Fruit fly (Drosophila melanogaster): ENCODE results near the gene Galk.

The Galk gene

DNA sequence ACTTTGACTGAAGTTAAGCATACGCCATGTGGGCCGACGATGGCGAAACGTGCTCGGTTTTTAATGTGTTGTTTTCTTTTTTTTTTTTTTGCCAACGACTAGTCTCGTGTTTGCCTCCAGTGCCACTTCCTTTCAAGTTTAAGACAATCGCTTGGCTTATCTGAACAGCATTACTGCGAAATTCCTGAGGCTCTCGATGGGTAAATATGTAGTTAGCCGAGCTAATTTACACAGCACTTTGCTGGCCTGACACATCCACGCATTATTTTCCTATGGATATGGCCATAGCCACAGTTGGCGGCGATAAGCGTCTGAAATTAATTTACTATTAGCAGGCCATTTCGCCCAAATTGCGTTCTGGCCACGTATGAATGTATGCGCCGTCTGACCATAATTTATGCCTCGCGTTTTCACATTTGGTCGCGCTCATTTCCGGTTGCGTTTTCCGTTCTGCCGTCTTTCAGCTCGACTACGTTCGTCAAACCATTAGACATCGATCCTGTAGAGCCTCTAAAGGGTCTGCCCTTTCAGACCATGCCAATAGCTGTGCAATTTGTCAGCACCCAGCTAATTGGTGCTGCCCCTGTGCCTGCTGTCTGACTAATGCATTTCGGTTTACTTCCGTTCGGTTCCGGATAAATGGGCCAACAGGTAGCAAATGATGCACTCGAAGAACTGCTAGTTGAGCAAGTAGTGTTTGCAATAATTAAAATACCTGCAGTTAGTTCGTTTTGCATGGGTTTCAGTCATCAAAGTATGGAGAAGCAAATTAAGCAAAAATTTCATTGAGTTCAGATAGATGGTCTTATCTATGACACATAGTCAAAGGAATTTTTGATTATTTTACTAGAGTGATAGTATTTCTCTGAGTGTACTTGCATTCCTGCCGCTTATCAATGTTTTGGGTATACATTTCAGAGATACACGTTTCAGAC lies 34.8 kb upstream of the Galk start:
- TF ChIP-seq usp (GFP tag; optimal IDR thresholded peaks at IDR 0.05), result no peak
- no peak for TF ChIP-seq pan (optimal IDR thresholded peaks at IDR 0.05)
- no peak for TF ChIP-seq psq (optimal IDR thresholded peaks at IDR 0.05)
- no peak for TF ChIP-seq Dll (optimal IDR thresholded peaks at IDR 0.05)
- no peak for TF ChIP-seq CG8478 (optimal IDR thresholded peaks at IDR 0.05)
- no peak for TF ChIP-seq EcR (GFP tag; optimal IDR thresholded peaks at IDR 0.05)

DNA sequence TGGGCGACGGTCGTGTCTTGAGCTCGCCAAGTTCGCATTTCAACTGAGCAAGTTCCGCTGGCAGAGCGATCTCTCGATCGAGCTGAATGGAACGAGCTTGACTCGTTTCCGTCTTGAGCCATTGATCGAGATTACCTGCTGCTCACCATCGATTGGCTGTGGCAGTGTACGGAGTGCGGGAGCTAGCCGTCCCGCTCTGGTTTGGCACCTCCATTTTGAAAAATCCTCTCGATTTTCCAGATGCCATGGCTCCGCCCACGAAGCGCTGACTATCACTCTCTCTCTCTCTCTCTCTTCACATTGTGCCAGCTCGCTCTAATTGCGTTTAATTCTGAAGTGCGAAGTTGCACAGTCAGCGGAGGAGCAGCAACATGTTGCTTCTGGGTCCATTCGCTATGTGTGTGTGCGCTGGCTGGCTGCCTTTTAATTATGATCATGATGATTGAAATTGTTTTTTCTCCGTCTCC lies 33.3 kb upstream of the Galk start, which contains the start of gene Doc2:
Doc2 (minus strand) TSS at position 51 of the 467 bp plus-strand sequence.
- no peak for TF ChIP-seq pan (optimal IDR thresholded peaks at IDR 0.05)
- no peak for TF ChIP-seq usp (GFP tag; optimal IDR thresholded peaks at IDR 0.05)
- TF ChIP-seq CG8478 (optimal IDR thresholded peaks at IDR 0.05), result peak; percentile 30
- no peak for TF ChIP-seq psq (optimal IDR thresholded peaks at IDR 0.05)
- TF ChIP-seq Dll (optimal IDR thresholded peaks at IDR 0.05), result peak; percentile 24

dm6 chr3L:9017414-9017813 lies 31.5 kb upstream of the Galk start:
- TF ChIP-seq psq (optimal IDR thresholded peaks at IDR 0.05) (no peak), EcR (GFP tag; optimal IDR thresholded peaks at IDR 0.05) (no peak), Dll (optimal IDR thresholded peaks at IDR 0.05) (no peak), CG8478 (optimal IDR thresholded peaks at IDR 0.05) (no peak), usp (GFP tag; optimal IDR thresholded peaks at IDR 0.05) (no peak), pan (optimal IDR thresholded peaks at IDR 0.05) (no peak)

DNA sequence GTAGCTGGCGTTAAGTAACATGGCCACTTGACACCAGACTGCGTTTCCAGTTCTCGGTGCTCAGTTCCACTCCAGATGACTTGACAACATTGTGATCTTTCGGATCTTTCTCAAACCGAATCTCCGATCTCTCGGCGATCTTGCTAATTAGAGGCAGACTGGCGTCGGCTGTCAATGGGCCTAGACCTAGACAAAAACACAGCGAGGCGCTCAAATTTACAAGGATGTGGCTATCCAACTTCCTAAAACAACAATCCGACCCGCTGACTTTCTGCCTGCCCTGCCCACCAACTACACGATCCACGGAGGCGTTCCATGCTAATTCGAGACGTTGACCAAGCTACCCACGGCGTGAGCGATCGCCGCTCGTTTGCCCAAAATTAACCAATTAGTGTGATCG lies 27.9 kb upstream of the Galk start:
- TF ChIP-seq Dll (optimal IDR thresholded peaks at IDR 0.05) (no peak), CG8478 (optimal IDR thresholded peaks at IDR 0.05) (no peak), usp (GFP tag; optimal IDR thresholded peaks at IDR 0.05) (no peak), psq (optimal IDR thresholded peaks at IDR 0.05) (no peak), pan (optimal IDR thresholded peaks at IDR 0.05) (no peak), EcR (GFP tag; optimal IDR thresholded peaks at IDR 0.05) (no peak)

- TF ChIP-seq EcR (GFP tag; optimal IDR thresholded peaks at IDR 0.05) (no peak), usp (GFP tag; optimal IDR thresholded peaks at IDR 0.05) (no peak), psq (optimal IDR thresholded peaks at IDR 0.05) (no peak), pan (optimal IDR thresholded peaks at IDR 0.05) (no peak), Dll (optimal IDR thresholded peaks at IDR 0.05) (no peak), CG8478 (optimal IDR thresholded peaks at IDR 0.05) (no peak)
These were observed 25.8 kb upstream of the Galk start for dm6 chr3L:9011485-9012389.

DNA sequence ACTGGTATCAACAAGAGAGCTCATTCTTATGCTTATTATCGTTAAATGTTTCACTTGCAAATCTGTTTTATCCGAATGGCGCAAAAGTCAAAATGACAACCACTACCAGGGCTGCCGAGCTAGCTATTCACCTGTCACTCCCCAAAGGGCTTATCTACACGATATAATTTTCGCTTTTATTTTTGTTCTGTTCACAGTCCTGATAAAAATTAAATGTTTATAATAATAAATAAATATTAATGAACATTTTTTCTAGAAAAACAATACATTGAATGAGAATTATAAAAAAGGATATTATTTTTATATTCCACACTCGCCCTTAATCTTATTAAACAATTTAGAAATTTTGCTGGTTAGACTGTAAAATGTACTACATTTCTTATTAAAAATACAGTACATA lies 23.8 kb upstream of the Galk start, which contains the start of gene CG5194:
CG5194 (minus strand) TSS at position 101 of the 400 bp plus-strand sequence.
- no peak for TF ChIP-seq Dll (optimal IDR thresholded peaks at IDR 0.05)
- no peak for TF ChIP-seq usp (GFP tag; optimal IDR thresholded peaks at IDR 0.05)
- TF ChIP-seq psq (optimal IDR thresholded peaks at IDR 0.05), result no peak
- no peak for TF ChIP-seq EcR (GFP tag; optimal IDR thresholded peaks at IDR 0.05)
- TF ChIP-seq pan (optimal IDR thresholded peaks at IDR 0.05), result no peak
- TF ChIP-seq CG8478 (optimal IDR thresholded peaks at IDR 0.05), result no peak

- TF ChIP-seq pan (optimal IDR thresholded peaks at IDR 0.05), result no peak
- no peak for TF ChIP-seq EcR (GFP tag; optimal IDR thresholded peaks at IDR 0.05)
- no peak for TF ChIP-seq psq (optimal IDR thresholded peaks at IDR 0.05)
- TF ChIP-seq CG8478 (optimal IDR thresholded peaks at IDR 0.05), result no peak
- TF ChIP-seq usp (GFP tag; optimal IDR thresholded peaks at IDR 0.05), result no peak
- peak; percentile 61 for TF ChIP-seq Dll (optimal IDR thresholded peaks at IDR 0.05)
These were observed 18.9 kb upstream of the Galk start, which contains the start of gene Doc3 for dm6 chr3L:9004788-9005246. TSS of gene Doc3 (plus strand) at chr3L:9005196.

DNA sequence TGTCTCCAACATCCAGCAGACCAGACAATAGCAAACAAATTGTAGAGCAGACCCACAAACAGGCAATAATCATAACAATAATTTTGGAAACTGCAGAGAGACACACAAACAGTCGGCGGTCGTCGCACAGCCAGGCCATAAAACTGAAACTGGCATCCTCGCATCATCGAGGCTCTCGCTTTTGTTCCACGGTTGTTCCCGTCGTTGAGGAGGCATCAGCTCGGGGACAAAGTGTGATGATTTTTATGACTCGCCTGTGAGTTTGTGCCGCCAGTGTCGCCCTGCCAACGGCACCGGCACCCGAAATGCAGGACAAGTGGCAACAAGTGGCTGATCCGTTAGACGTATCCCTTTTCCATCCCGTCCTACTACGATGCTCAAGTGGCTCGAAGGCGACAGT lies 17.5 kb upstream of the Galk start:
- TF ChIP-seq CG8478 (optimal IDR thresholded peaks at IDR 0.05) (no peak), usp (GFP tag; optimal IDR thresholded peaks at IDR 0.05) (no peak), EcR (GFP tag; optimal IDR thresholded peaks at IDR 0.05) (no peak), pan (optimal IDR thresholded peaks at IDR 0.05) (no peak), psq (optimal IDR thresholded peaks at IDR 0.05) (no peak), Dll (optimal IDR thresholded peaks at IDR 0.05) (no peak)

dm6 chr3L:9002527-9002926 lies 16.6 kb upstream of the Galk start:
- TF ChIP-seq usp (GFP tag; optimal IDR thresholded peaks at IDR 0.05), result no peak
- no peak for TF ChIP-seq EcR (GFP tag; optimal IDR thresholded peaks at IDR 0.05)
- TF ChIP-seq psq (optimal IDR thresholded peaks at IDR 0.05), result no peak
- no peak for TF ChIP-seq pan (optimal IDR thresholded peaks at IDR 0.05)
- TF ChIP-seq CG8478 (optimal IDR thresholded peaks at IDR 0.05), result no peak

- TF ChIP-seq CG8478 (optimal IDR thresholded peaks at IDR 0.05), result no peak
These were observed 11.9 kb upstream of the Galk start, which contains the start of the genes smg and CG5087 for dm6 chr3L:8997686-8998239. TSS of gene smg (minus strand) at chr3L:8997989. TSS of gene CG5087 (plus strand) at chr3L:8998184.
